Worm (Caenorhabditis elegans) whole organism, early embryonic: ENCODE data around the gene C04F6.7.

Source experiments
- ama-1 ChIP-seq: fragments of 150-350 bp; optimal IDR thresholded peaks from 2 replicates; lab custom pipeline; 2014
- flt-1 ChIP-seq: fragments of 200-800 bp; sonication (Bioruptor generic); IDR thresholded peaks from 2 replicates; pipeline ENCODE4 v1.3.6; 2022; ENCODE audit warnings: missing genetic modification characterization, missing compliant biosample characterization
- hmbx-1 ChIP-seq: sonication (generic microtip); optimal IDR thresholded peaks from 2 replicates; lab custom pipeline; 2016; ENCODE audit warnings: mild to moderate bottlenecking, missing genetic modification characterization, missing compliant biosample characterization
- hnd-1 ChIP-seq: sonication (generic microtip); optimal IDR thresholded peaks from 2 replicates; lab custom pipeline; 2016; ENCODE audit warnings: missing genetic modification characterization, missing compliant biosample characterization
- scrt-1 ChIP-seq: fragments of 200-800 bp; sonication (Bioruptor generic); IDR thresholded peaks from 2 replicates; pipeline ENCODE4 v1.3.6; 2022; ENCODE audit warnings: missing genetic modification characterization, missing compliant biosample characterization
- sea-1 ChIP-seq: fragments of 200-800 bp; sonication (Bioruptor generic); conservative IDR thresholded peaks from 2 replicates; pipeline ENCODE4 v1.3.6; 2022; ENCODE audit warnings: missing genetic modification characterization, missing compliant biosample characterization
- tra-4 ChIP-seq: sonication (generic microtip); optimal IDR thresholded peaks from 2 replicates; lab custom pipeline; 2017; ENCODE audit warnings: missing genetic modification characterization, missing compliant biosample characterization

- no peak for TF ChIP-seq scrt-1 (GFP tag; lab: Robert Waterston, UW)
- no peak for TF ChIP-seq hmbx-1 (tag; lab: Kevin White, UChicago)
- no peak for TF ChIP-seq tra-4
- no peak for TF ChIP-seq ama-1 (lab: Kevin White, UChicago)
- no peak for TF ChIP-seq sea-1 (GFP tag; lab: Robert Waterston, UW)
- no peak for TF ChIP-seq hnd-1 (tag; lab: Kevin White, UChicago)
- no peak for TF ChIP-seq flt-1 (GFP tag; lab: Robert Waterston, UW)
Measured at ce11 chrX:3380167-3380566, 38.8 kb downstream of the C04F6.7 start, which contains the start of gene ZK563.7.
